Worm (Caenorhabditis elegans) whole organism, L1 larva: ENCODE data around the gene xbx-6.

Experiments used
- ama-1 ChIP-seq: fragments of 150-350 bp; optimal IDR thresholded peaks from 2 replicates; lab custom pipeline; 2014
- ceh-88 ChIP-seq: fragments of 200-800 bp; sonication (Bioruptor generic); IDR thresholded peaks from 2 replicates; pipeline ENCODE4 v1.3.6; 2022; ENCODE audit warnings: missing genetic modification characterization, missing compliant biosample characterization
- dpl-1 ChIP-seq, 3 experiments: fragments of 150-350 bp in 2 of 3; sonication (generic microtip) in 1 of 3; optimal IDR thresholded peaks; 2 replicates each; lab custom pipeline; 2014 to 2017; ENCODE audit warnings: missing biosample characterization in 3 of 3, missing genetic modification characterization in 3 of 3, missing genetic modification reagents in 3 of 3
- elt-3 ChIP-seq, 6 experiments: fragments of 150-350 bp in 1 of 6; sonication (generic microtip); optimal IDR thresholded peaks; 2 replicates each; lab custom pipeline; 2017 to 2018; ENCODE audit warnings: missing biosample characterization in 6 of 6, missing genetic modification characterization in 6 of 6, inconsistent platforms in 1 of 6
- fos-1 ChIP-seq: fragments of 150-350 bp; optimal IDR thresholded peaks from 2 replicates; lab custom pipeline; 2014; ENCODE audit warnings: missing biosample characterization, missing genetic modification characterization
- lin-13 ChIP-seq: fragments of 150-350 bp; optimal IDR thresholded peaks from 2 replicates; lab custom pipeline; 2014; ENCODE audit warnings: missing biosample characterization, missing genetic modification reagents, missing genetic modification characterization
- lin-35 ChIP-seq, 2 experiments: fragments of 150-350 bp; optimal IDR thresholded peaks; 2 replicates each; lab custom pipeline; 2014; ENCODE audit warnings: missing biosample characterization in 2 of 2, missing genetic modification characterization in 2 of 2, missing genetic modification reagents in 2 of 2
- lsy-2 ChIP-seq, 2 experiments: fragments of 150-350 bp; optimal IDR thresholded peaks; 2 replicates each; lab custom pipeline; 2014; ENCODE audit warnings: missing biosample characterization in 2 of 2, missing genetic modification characterization in 2 of 2
- nhr-11 ChIP-seq: fragments of 150-350 bp; optimal IDR thresholded peaks from 2 replicates; lab custom pipeline; 2014; ENCODE audit warnings: missing biosample characterization, missing genetic modification characterization
- nhr-12 ChIP-seq: sonication (generic microtip); optimal IDR thresholded peaks from 2 replicates; lab custom pipeline; 2017; ENCODE audit warnings: missing biosample characterization, missing genetic modification characterization
- pax-3 ChIP-seq: fragments of 200-800 bp; sonication (Bioruptor generic); optimal IDR thresholded peaks from 2 replicates; lab custom pipeline; 2018; ENCODE audit warnings: mild to moderate bottlenecking, missing genetic modification characterization, moderate library complexity, missing compliant biosample characterization
- snpc-4 ChIP-seq: fragments of 150-350 bp; optimal IDR thresholded peaks from 2 replicates; lab custom pipeline; 2014; ENCODE audit warnings: missing biosample characterization, missing genetic modification characterization
- unc-62 ChIP-seq: fragments of 150-350 bp; optimal IDR thresholded peaks from 2 replicates; lab custom pipeline; 2014; ENCODE audit warnings: missing biosample characterization, missing genetic modification reagents, missing genetic modification characterization

ce11 chrV:9750308-9750707 is 47.5 kb downstream of the xbx-6 start, which contains the start of gene F58E6.4:
- no peak for TF ChIP-seq nhr-12 (tag; lab: Kevin White, UChicago)
- TF ChIP-seq dpl-1 (GFP tag; optimal IDR thresholded peaks at IDR 0.05; lab: Kevin White, UChicago), result no peak
- no peak for TF ChIP-seq snpc-4 (tag; lab: Kevin White, UChicago)
- TF ChIP-seq fos-1 (tag; lab: Kevin White, UChicago), result no peak
- no peak for TF ChIP-seq lin-13 (GFP tag; lab: Kevin White, UChicago)
- no peak for TF ChIP-seq unc-62 (GFP tag; lab: Kevin White, UChicago)
- TF ChIP-seq nhr-11 (tag; lab: Kevin White, UChicago), result no peak
- TF ChIP-seq ama-1 (lab: Kevin White, UChicago), result no peak
- TF ChIP-seq lin-35 (GFP tag; optimal IDR thresholded peaks at IDR 0.05; lab: Kevin White, UChicago), result no peak
- TF ChIP-seq elt-3 (tag; optimal IDR thresholded peaks at IDR 0.05; lab: Kevin White, UChicago), result no peak
- TF ChIP-seq pax-3 (tag; lab: Kevin White, UChicago), result no peak
- no peak for TF ChIP-seq ceh-88 (GFP tag; lab: Robert Waterston, UW)
- no peak for TF ChIP-seq lsy-2 (tag; optimal IDR thresholded peaks at IDR 0.05; lab: Kevin White, UChicago)
